Fruit fly (Drosophila melanogaster) whole organism, embryonic: ENCODE data around the gene CG9222.
A peak's percentile ranks its signal among the peaks of the same experiment; 100 is the strongest.

ENCODE experiments used
- Atf-2 ChIP-seq: fragments of 200-800 bp; sonication (Bioruptor generic); optimal IDR thresholded peaks from 2 replicates; lab custom pipeline; 2016; ENCODE audit warnings: missing biosample characterization, missing genetic modification characterization
- BEAF-32 ChIP-seq: fragments of 200-800 bp; sonication (Bioruptor generic); optimal IDR thresholded peaks from 3 replicates; lab custom pipeline; 2017; ENCODE audit warnings: missing biosample characterization, missing genetic modification characterization, mild to moderate bottlenecking, moderate library complexity, missing genetic modification reagents
- CG10274 ChIP-seq: fragments of 200-800 bp; sonication (Bioruptor generic); optimal IDR thresholded peaks from 3 replicates; lab custom pipeline; 2017; ENCODE audit warnings: missing biosample characterization, mild to moderate bottlenecking, missing genetic modification characterization
- CG12104 ChIP-seq: fragments of 200-800 bp; sonication (Bioruptor generic); optimal IDR thresholded peaks from 3 replicates; lab custom pipeline; 2016; ENCODE audit warnings: missing biosample characterization, missing genetic modification characterization
- CG12659 ChIP-seq: fragments of 200-800 bp; sonication (Bioruptor generic); optimal IDR thresholded peaks from 3 replicates; lab custom pipeline; 2017; ENCODE audit warnings: mild to moderate bottlenecking, missing biosample characterization, missing genetic modification reagents, missing genetic modification characterization
- CG13123 ChIP-seq: fragments of 200-800 bp; sonication (Bioruptor generic); optimal IDR thresholded peaks from 2 replicates; lab custom pipeline; 2016; ENCODE audit warnings: missing biosample characterization, missing genetic modification characterization
- CG13287 ChIP-seq: fragments of 200-800 bp; sonication (Bioruptor generic); IDR thresholded peaks from 2 replicates; pipeline ENCODE4 v1.3.6; 2022; ENCODE audit warnings: missing biosample characterization, missing genetic modification characterization; ENCODE audit not compliant: partially characterized antibody
- CG14050 ChIP-seq: fragments of 200-800 bp; sonication (Bioruptor generic); IDR thresholded peaks from 3 replicates; pipeline ENCODE4 v1.3.6; 2022; ENCODE audit warnings: missing biosample characterization, missing genetic modification characterization
- CG3065 ChIP-seq: fragments of 200-800 bp; sonication (Bioruptor generic); optimal IDR thresholded peaks from 2 replicates; lab custom pipeline; 2016; ENCODE audit warnings: missing biosample characterization, missing genetic modification characterization
- CG31388 ChIP-seq: fragments of 200-800 bp; sonication (Bioruptor generic); optimal IDR thresholded peaks from 2 replicates; lab custom pipeline; 2016; ENCODE audit warnings: missing biosample characterization, missing genetic modification characterization
- CG4424 ChIP-seq: fragments of 200-800 bp; sonication (Bioruptor generic); optimal IDR thresholded peaks from 3 replicates; lab custom pipeline; 2016; ENCODE audit warnings: missing biosample characterization, missing genetic modification characterization
- CG4617 ChIP-seq: fragments of 200-800 bp; sonication (Bioruptor generic); optimal IDR thresholded peaks from 3 replicates; lab custom pipeline; 2016; ENCODE audit warnings: missing biosample characterization, missing genetic modification characterization, borderline replicate concordance
- CG4730 ChIP-seq: fragments of 200-800 bp; sonication (Bioruptor generic); IDR thresholded peaks from 2 replicates; pipeline ENCODE4 v1.3.6; 2022; ENCODE audit warnings: missing biosample characterization, missing genetic modification characterization
- CG4854 ChIP-seq: fragments of 200-800 bp; sonication (Bioruptor generic); optimal IDR thresholded peaks from 2 replicates; lab custom pipeline; 2016; ENCODE audit warnings: missing biosample characterization, missing genetic modification characterization, inconsistent platforms
- CG6175 ChIP-seq: fragments of 200-800 bp; sonication (Bioruptor generic); IDR thresholded peaks from 3 replicates; pipeline ENCODE4 v1.3.6; 2022; ENCODE audit warnings: missing biosample characterization, missing genetic modification characterization
- CG6854 ChIP-seq: fragments of 200-800 bp; sonication (Bioruptor generic); optimal IDR thresholded peaks from 3 replicates; lab custom pipeline; 2017; ENCODE audit warnings: missing biosample characterization, mild to moderate bottlenecking, missing genetic modification characterization
- CG7786 ChIP-seq: fragments of 200-800 bp; sonication (Bioruptor generic); optimal IDR thresholded peaks from 2 replicates; lab custom pipeline; 2016; ENCODE audit warnings: missing biosample characterization, missing genetic modification characterization
- CG7987 ChIP-seq: fragments of 200-800 bp; sonication (Bioruptor generic); optimal IDR thresholded peaks from 2 replicates; lab custom pipeline; 2018; ENCODE audit warnings: missing biosample characterization, mild to moderate bottlenecking, missing genetic modification characterization, moderate library complexity
- CG9932 ChIP-seq: fragments of 200-800 bp; sonication (Bioruptor generic); IDR thresholded peaks from 2 replicates; pipeline ENCODE4 v1.3.6; 2022; ENCODE audit warnings: missing biosample characterization, missing genetic modification characterization
- Deaf1 ChIP-seq: fragments of 200-800 bp; optimal IDR thresholded peaks from 3 replicates; lab custom pipeline; 2019; ENCODE audit warnings: missing biosample characterization, mild to moderate bottlenecking, missing genetic modification characterization, moderate library complexity
- Dp ChIP-seq: fragments of 200-800 bp; sonication (Bioruptor generic); optimal IDR thresholded peaks from 2 replicates; lab custom pipeline; 2018; ENCODE audit warnings: missing biosample characterization, mild to moderate bottlenecking, missing genetic modification characterization, moderate library complexity
- H2.0 ChIP-seq: fragments of 200-800 bp; sonication (Bioruptor generic); IDR thresholded peaks from 2 replicates; pipeline ENCODE4 v1.3.6; 2022; ENCODE audit warnings: missing biosample characterization, missing genetic modification characterization
- HHEX ChIP-seq: fragments of 200-800 bp; sonication (Bioruptor generic); optimal IDR thresholded peaks from 3 replicates; lab custom pipeline; 2017; ENCODE audit warnings: missing biosample characterization, mild to moderate bottlenecking, missing genetic modification characterization, missing genetic modification reagents
- HLHmδ ChIP-seq: fragments of 200-800 bp; sonication (Bioruptor generic); optimal IDR thresholded peaks from 2 replicates; lab custom pipeline; 2018; ENCODE audit warnings: missing biosample characterization, mild to moderate bottlenecking, missing genetic modification characterization, moderate library complexity
- HmgD ChIP-seq: fragments of 200-800 bp; sonication (Bioruptor generic); optimal IDR thresholded peaks from 3 replicates; lab custom pipeline; 2016; ENCODE audit warnings: missing biosample characterization, missing genetic modification characterization
- Hr51 ChIP-seq, 2 experiments: fragments of 200-800 bp; sonication (Bioruptor generic); optimal IDR thresholded peaks; 2 replicates in 1 of 2; 3 replicates in 1 of 2; lab custom pipeline; 2016 to 2018; ENCODE audit warnings: missing biosample characterization in 2 of 2, missing genetic modification characterization in 2 of 2, mild to moderate bottlenecking in 1 of 2, moderate library complexity in 1 of 2
- Jarid2 ChIP-seq: fragments of 200-800 bp; sonication (Bioruptor generic); optimal IDR thresholded peaks from 3 replicates; lab custom pipeline; 2017; ENCODE audit warnings: mild to moderate bottlenecking, missing biosample characterization, missing genetic modification reagents, missing genetic modification characterization
- Med ChIP-seq: fragments of 200-800 bp; sonication (Bioruptor generic); peaks from one replicate; lab custom pipeline; 2016; ENCODE audit warnings: missing biosample characterization, missing genetic modification characterization, mild to moderate bottlenecking, inconsistent platforms, moderate library complexity
- Myb ChIP-seq: fragments of 200-800 bp; sonication (Bioruptor generic); optimal IDR thresholded peaks from 2 replicates; lab custom pipeline; 2016; ENCODE audit warnings: missing biosample characterization, missing genetic modification characterization
- NFAT ChIP-seq: fragments of 200-800 bp; sonication (Bioruptor generic); IDR thresholded peaks from 2 replicates; pipeline ENCODE4 v1.3.6; 2022; ENCODE audit warnings: missing biosample characterization, missing genetic modification characterization
- Spps ChIP-seq: fragments of 200-800 bp; sonication (Bioruptor generic); optimal IDR thresholded peaks from 2 replicates; lab custom pipeline; 2018; ENCODE audit warnings: missing biosample characterization, mild to moderate bottlenecking, missing genetic modification characterization
- Stat92E ChIP-seq, 3 experiments: fragments of >200 bp in 2 of 3; fragments of 200-800 bp in 1 of 3; sonication (Bioruptor generic) in 1 of 3; optimal IDR thresholded peaks; 2 replicates each; lab custom pipeline; 2017 to 2019; ENCODE audit warnings: missing biosample characterization in 3 of 3, missing genetic modification characterization in 3 of 3, mild to moderate bottlenecking in 1 of 3, moderate library complexity in 1 of 3
- Xbp1 ChIP-seq: fragments of 200-800 bp; sonication (Bioruptor generic); optimal IDR thresholded peaks from 3 replicates; lab custom pipeline; 2016; ENCODE audit warnings: missing biosample characterization, mild to moderate bottlenecking, missing genetic modification characterization
- ara ChIP-seq: fragments of 200-800 bp; sonication (Bioruptor generic); IDR thresholded peaks from 2 replicates; pipeline ENCODE4 v1.3.6; 2022; ENCODE audit warnings: missing biosample characterization, missing genetic modification characterization
- bowl ChIP-seq: fragments of 200-800 bp; sonication (Bioruptor generic); IDR thresholded peaks from 2 replicates; pipeline ENCODE4 v1.3.6; 2022; ENCODE audit warnings: missing biosample characterization, missing genetic modification characterization
- bsh ChIP-seq, 2 experiments: fragments of 200-800 bp; sonication (Bioruptor generic); optimal IDR thresholded peaks; 2 replicates each; lab custom pipeline; 2017 to 2018; ENCODE audit warnings: mild to moderate bottlenecking in 2 of 2, missing biosample characterization in 2 of 2, missing genetic modification characterization in 2 of 2, moderate library complexity in 1 of 2
- corto ChIP-seq: fragments of 200-800 bp; sonication (Bioruptor generic); optimal IDR thresholded peaks from 2 replicates; lab custom pipeline; 2016; ENCODE audit warnings: missing biosample characterization, mild to moderate bottlenecking, missing genetic modification characterization, moderate library complexity
- cwo ChIP-seq: fragments of 200-800 bp; sonication (Bioruptor generic); optimal IDR thresholded peaks from 3 replicates; lab custom pipeline; 2017; ENCODE audit warnings: missing biosample characterization, missing genetic modification characterization, mild to moderate bottlenecking, moderate library complexity, missing genetic modification reagents
- da ChIP-seq: fragments of 200-800 bp; sonication (Bioruptor generic); optimal IDR thresholded peaks from 2 replicates; lab custom pipeline; 2016; ENCODE audit warnings: missing biosample characterization, missing genetic modification characterization
- dmrt11E ChIP-seq: fragments of 200-800 bp; sonication (Bioruptor generic); optimal IDR thresholded peaks from 3 replicates; lab custom pipeline; 2018; ENCODE audit warnings: missing biosample characterization, mild to moderate bottlenecking, missing genetic modification characterization, moderate library complexity
- fru ChIP-seq: fragments of >200 bp; optimal IDR thresholded peaks from 2 replicates; lab custom pipeline; 2017
- gfzf ChIP-seq: fragments of 200-800 bp; sonication (Bioruptor generic); optimal IDR thresholded peaks from 2 replicates; lab custom pipeline; 2016; ENCODE audit warnings: missing biosample characterization, mild to moderate bottlenecking, missing genetic modification characterization, moderate library complexity
- lab ChIP-seq: fragments of 200-800 bp; sonication (Bioruptor generic); optimal IDR thresholded peaks from 3 replicates; lab custom pipeline; 2017; ENCODE audit warnings: missing biosample characterization, missing genetic modification characterization, mild to moderate bottlenecking, moderate library complexity, missing genetic modification reagents
- peb ChIP-seq: fragments of 200-800 bp; sonication (Bioruptor generic); IDR thresholded peaks from 2 replicates; pipeline ENCODE4 v1.3.6; 2022; ENCODE audit warnings: missing biosample characterization, missing genetic modification characterization
- run ChIP-seq: fragments of 200-800 bp; sonication (Bioruptor generic); optimal IDR thresholded peaks from 3 replicates; lab custom pipeline; 2018; ENCODE audit warnings: missing biosample characterization, mild to moderate bottlenecking, missing genetic modification characterization
- sens ChIP-seq: fragments of 200-800 bp; sonication (Bioruptor generic); peaks from one replicate; lab custom pipeline; 2016; ENCODE audit warnings: missing biosample characterization, missing genetic modification characterization
- seq ChIP-seq: fragments of 200-800 bp; sonication (Bioruptor generic); IDR thresholded peaks from 2 replicates; pipeline ENCODE4 v1.3.6; 2022; ENCODE audit warnings: missing biosample characterization, missing genetic modification characterization
- sr ChIP-seq: fragments of 200-800 bp; sonication (Bioruptor generic); IDR thresholded peaks from 3 replicates; pipeline ENCODE4 v1.3.6; 2022; ENCODE audit warnings: missing biosample characterization, missing genetic modification characterization
- stwl ChIP-seq: fragments of 200-800 bp; sonication (Bioruptor generic); optimal IDR thresholded peaks from 3 replicates; lab custom pipeline; 2018; ENCODE audit warnings: missing biosample characterization, mild to moderate bottlenecking, missing genetic modification characterization, moderate library complexity
- sug ChIP-seq: fragments of 200-800 bp; optimal IDR thresholded peaks from 2 replicates; lab custom pipeline; 2019; ENCODE audit warnings: missing biosample characterization, mild to moderate bottlenecking, missing genetic modification characterization, moderate library complexity

CG9222 gene

DNA sequence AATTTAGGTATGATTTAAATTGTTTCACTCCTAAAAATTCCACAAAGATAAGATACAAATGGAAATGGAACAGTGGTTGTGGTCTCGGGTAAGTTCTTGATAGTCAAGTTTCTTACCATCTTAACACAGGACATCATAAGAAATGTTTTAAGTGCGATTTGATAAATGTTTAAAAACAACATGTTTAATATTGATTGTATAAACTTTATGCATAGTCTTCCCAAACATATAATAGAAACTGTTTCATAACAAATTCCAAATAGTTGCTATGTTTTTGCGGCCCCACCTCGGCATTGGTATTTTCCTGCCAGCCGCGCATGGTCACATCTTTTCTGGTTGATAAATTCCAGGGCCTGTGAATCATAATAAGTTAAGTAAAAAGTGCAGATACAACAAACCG lies 6.0 kb upstream of the CG9222 start, which contains the start of gene Arpc4 (continued):
- TF ChIP-seq Hr51 (GFP tag; optimal IDR thresholded peaks at IDR 0.05; lab: Kevin White, UChicago): peak; percentile 39 to 54
- no peak for TF ChIP-seq CG6854 (GFP tag; lab: Kevin White, UChicago)
- no peak for TF ChIP-seq CG10274
- TF ChIP-seq CG12104 (GFP tag; lab: Kevin White, UChicago): peak; percentile 22
- TF ChIP-seq CG12659: peak; percentile 61
- TF ChIP-seq Stat92E (GFP tag; optimal IDR thresholded peaks at IDR 0.05; lab: Kevin White, UChicago): no peak
- no peak for TF ChIP-seq sug
- TF ChIP-seq seq (GFP tag; lab: Robert Waterston, UW): peak; percentile 25; the same call in 1 of the 2 replicates
- TF ChIP-seq, all 482 proteins: peak for 217

DNA sequence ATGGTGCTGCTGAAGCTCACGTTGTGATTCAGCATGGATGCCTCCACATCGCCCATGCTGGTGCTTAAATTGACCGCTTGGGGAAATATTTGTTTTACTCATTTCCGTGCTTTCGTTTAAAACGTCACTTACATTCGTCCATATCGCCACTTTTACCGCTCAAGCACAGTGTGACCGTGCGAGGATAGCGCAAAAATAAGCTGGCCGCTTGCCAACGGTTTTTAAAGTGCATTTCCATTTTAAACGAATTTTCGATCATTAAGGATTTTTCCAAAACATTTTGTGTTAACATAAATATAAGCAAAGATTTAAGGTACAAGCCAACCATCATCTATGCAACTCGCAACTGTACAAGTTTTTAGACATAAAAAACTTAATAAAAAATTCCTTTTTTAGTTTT lies 3.3 kb upstream of the CG9222 start, which contains the start of gene WDR79:
WDR79 (minus strand) TSS at position 298 of the 400 bp plus-strand sequence.
- TF ChIP-seq CG4424 (GFP tag; lab: Kevin White, UChicago): no peak
- no peak for TF ChIP-seq lab (GFP tag; lab: Kevin White, UChicago)
- TF ChIP-seq run (tag; lab: Kevin White, UChicago): no peak
- TF ChIP-seq HmgD: no peak
- no peak for TF ChIP-seq bowl (GFP tag; lab: Robert Waterston, UW)
- TF ChIP-seq Dp (GFP tag; lab: Kevin White, UChicago): peak; percentile 68
- TF ChIP-seq sr (GFP tag; lab: Robert Waterston, UW): no peak
- TF ChIP-seq Med: peak; percentile 57
- peak; percentile 6 for TF ChIP-seq sens (GFP tag; lab: Kevin White, UChicago)
- no peak for TF ChIP-seq peb (GFP tag; lab: Robert Waterston, UW)
- TF ChIP-seq CG7987 (GFP tag; lab: Kevin White, UChicago): no peak
- peak; percentile 12 for TF ChIP-seq BEAF-32 (GFP tag; lab: Kevin White, UChicago)
- no peak for TF ChIP-seq cwo (GFP tag; lab: Kevin White, UChicago)
- no peak for TF ChIP-seq Atf-2
- TF ChIP-seq CG14050 (GFP tag; lab: Robert Waterston, UW): no peak
- TF ChIP-seq Deaf1 (tag; lab: Kevin White, UChicago): no peak
- TF ChIP-seq gfzf (GFP tag; lab: Kevin White, UChicago): peak; percentile 84
- TF ChIP-seq fru: no peak
- TF ChIP-seq sug: no peak
- no peak for TF ChIP-seq Spps (tag; lab: Kevin White, UChicago)
- peak; percentile 26 for TF ChIP-seq CG4617
- TF ChIP-seq stwl (tag; lab: Kevin White, UChicago): peak; percentile 84
- no peak for TF ChIP-seq CG4730 (GFP tag; lab: Robert Waterston, UW)
- TF ChIP-seq CG7786 (GFP tag; lab: Kevin White, UChicago): no peak
- no peak for TF ChIP-seq corto (GFP tag; lab: Kevin White, UChicago)
- no peak for TF ChIP-seq bsh (GFP tag; optimal IDR thresholded peaks at IDR 0.05; lab: Kevin White, UChicago)
- TF ChIP-seq HHEX (GFP tag; lab: Kevin White, UChicago): no peak
- TF ChIP-seq da (GFP tag; lab: Kevin White, UChicago): no peak
- no peak for TF ChIP-seq Xbp1
- TF ChIP-seq CG4854: no peak
- TF ChIP-seq CG9932 (GFP tag; lab: Robert Waterston, UW): no peak
- TF ChIP-seq ara (GFP tag; lab: Robert Waterston, UW): no peak
- TF ChIP-seq CG31388: no peak
- no peak for TF ChIP-seq HLHmδ (GFP tag; lab: Kevin White, UChicago)
- TF ChIP-seq NFAT: no peak
- no peak for TF ChIP-seq CG3065
- no peak for TF ChIP-seq dmrt11E
- peak; percentile 79 for TF ChIP-seq Myb (GFP tag; lab: Kevin White, UChicago)
- peak; percentile 48; the same call in 1 of the 2 replicates for TF ChIP-seq CG13287 (GFP tag; lab: Robert Waterston, UW)
- no peak for TF ChIP-seq Jarid2 (GFP tag; lab: Kevin White, UChicago)
- no peak for TF ChIP-seq CG13123 (GFP tag; lab: Kevin White, UChicago)
- no peak for TF ChIP-seq H2.0 (GFP tag; lab: Robert Waterston, UW)
- no peak for TF ChIP-seq CG6175 (GFP tag; lab: Robert Waterston, UW)
